Fruit fly (Drosophila melanogaster) whole organism, larva: ENCODE measurements around the gene CG15922.

Experiments used
- noc ChIP-seq: fragments of 200-800 bp; sonication (Bioruptor generic); optimal IDR thresholded peaks from 3 replicates; lab custom pipeline; 2019; ENCODE audit warnings: missing biosample characterization, mild to moderate bottlenecking, missing genetic modification characterization, moderate library complexity

The CG15922 gene

DNA sequence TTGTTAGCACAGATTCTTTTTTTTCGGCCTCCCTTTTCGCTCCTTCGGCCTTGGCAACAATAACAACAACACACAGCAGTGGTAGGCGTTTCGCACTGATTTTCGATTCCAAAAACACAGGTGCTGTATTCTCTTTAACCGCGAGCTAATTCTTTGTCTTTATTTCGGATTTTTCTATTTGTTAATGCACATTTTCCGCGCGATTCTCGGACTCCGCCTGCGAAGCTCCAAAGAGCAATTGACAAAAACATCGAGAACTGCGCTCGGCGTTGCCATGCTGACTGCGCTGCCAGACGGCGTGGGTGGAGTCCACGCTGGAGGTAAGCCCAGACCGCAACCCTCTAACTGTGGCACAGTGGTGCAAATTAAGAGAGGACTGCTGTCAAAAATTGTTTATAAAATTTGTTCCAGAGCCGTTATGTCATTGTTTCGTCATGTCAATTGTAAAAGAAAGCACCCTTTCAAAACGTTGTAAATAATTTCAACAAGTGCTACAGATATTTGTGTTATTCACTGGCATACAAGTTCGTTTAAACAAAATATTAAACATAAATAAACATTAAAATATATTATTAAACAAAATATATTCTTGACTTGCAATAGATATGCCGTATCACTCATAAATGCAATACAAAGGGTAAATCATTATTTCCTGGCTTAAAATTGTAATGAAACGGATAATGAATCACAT, 2.5 kb downstream of the CG15922 start, which contains the start of the genes DPCoAC and CG5180:
DPCoAC (minus strand) TSS at position 253 of the 691 bp plus-strand sequence.
CG5180 (plus strand) TSS at position 516 of the 691 bp plus-strand sequence.
- peak; percentile 36 for TF ChIP-seq noc (tag; lab: Kevin White, UChicago)

DNA sequence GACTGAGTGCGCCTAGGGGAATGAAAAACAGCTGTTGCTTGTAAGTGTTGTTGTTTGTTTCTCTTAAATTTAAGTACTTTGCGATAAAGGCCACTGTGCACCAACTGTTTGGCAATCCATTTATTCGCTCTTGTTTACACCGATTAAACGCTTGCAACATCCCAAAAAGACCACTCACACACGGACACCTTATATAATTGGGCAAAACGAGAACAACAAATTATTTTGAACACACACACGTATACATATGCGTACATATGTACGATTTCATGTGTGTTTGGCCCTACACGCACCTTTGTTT, 3.0 kb downstream of the CG15922 start:
- TF ChIP-seq noc (tag; lab: Kevin White, UChicago) = no peak

dm6 chr3R:20556281-20557113, 3.6 kb downstream of the CG15922 start:
- peak; percentile 87 for TF ChIP-seq noc (tag; lab: Kevin White, UChicago)

DNA sequence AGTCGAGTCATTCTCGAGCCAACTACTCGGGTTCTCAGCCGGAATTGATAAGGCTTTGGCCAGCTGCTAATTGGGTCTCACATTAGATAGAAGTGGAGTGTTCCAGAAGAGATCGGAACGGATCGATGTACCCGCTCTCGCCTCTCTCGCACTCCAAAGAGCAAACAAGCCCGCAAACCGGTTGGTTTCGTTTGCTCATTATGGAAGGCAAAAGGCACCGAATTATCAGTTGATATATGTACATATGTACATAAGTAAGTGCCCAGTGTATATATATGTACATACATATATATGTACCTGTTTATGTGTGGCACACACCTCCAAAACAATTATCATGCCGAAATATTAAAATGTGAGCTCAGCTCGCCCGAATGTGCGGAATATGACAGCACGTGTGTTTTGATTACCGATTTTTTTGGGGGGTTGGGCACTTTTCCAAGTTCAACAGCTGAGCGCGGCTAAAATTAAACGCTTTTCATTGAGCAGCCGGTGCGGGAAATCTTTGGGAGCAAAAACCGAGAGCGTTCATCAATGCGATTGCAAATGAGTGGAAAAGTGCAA, 4.3 kb downstream of the CG15922 start:
- no peak for TF ChIP-seq noc (tag; lab: Kevin White, UChicago)

DNA sequence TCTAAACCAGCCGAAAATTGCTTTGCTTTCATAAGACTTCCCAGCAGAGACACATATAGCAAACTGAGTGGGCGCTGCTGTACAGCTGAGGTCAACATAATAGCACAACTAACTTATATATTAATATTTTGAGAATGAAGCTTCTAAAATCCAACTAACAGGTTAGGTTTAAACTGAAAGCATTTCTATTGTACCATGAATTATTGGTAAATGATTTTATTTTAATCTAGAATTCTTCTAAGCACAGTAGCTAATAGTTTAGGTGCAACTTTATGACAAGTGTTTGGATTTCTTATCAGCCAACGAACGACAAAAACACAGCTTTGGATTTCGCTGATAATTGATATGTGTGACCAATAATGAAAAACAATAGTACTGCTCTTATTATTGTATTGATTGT, 5.1 kb downstream of the CG15922 start:
- peak; percentile 39 for TF ChIP-seq noc (tag; lab: Kevin White, UChicago)

DNA sequence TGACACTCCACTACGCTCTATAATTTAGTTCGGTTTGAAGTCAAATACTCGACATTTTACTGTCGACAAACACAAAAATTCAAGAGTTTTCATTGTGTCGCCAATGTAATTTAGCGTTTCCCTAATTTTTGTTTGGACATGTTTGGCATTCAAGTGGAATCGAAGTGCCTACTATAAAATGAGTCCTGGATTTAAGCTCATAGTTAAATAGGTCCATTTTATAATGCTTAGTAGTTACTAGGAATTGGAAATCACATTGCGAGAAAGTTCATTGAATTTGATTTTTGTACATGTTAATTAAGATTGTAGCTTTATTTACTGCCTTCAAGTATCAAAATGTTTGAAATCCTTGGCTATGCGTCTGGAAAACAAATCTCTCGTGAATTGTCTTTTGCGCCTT, 5.8 kb downstream of the CG15922 start, which contains the start of gene att-ORFB:
att-ORFB (minus strand) TSS at position 101 of the 400 bp plus-strand sequence.
- TF ChIP-seq noc (tag; lab: Kevin White, UChicago) = no peak

- TF ChIP-seq noc (tag; lab: Kevin White, UChicago) = no peak
Observed at dm6 chr3R:20552093-20552492, 8.0 kb downstream of the CG15922 start, which contains the start of gene Stat92E. Gene Stat92E, minus strand, starts transcription at chr3R:20552311.

DNA sequence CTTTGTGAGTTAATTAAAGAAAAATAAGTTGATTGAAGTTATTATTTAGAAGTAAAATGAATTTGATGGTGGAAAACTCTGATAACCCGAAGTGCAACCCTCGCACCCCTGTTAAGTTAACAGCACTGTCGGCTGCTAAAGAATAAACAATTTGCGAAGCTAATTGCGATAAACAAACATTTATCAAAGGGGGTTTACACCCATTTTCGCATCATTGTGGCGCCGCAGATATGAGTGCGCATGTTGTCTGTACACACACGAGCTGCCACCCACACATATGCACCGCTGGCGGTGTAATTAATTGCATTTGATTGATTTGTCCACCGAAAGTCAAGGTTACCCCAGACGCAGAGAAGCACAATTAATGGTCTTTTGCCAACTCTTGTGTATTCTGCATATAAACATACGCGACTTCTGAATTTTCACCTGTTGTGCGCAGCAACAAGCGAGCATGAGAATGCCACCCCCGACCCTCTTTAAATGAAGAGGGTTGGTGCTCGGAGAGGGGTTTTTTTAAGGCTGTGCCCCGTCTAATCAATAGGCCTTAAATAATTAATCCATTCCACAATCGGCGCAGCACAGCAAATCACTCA, 8.5 kb downstream of the CG15922 start:
- TF ChIP-seq noc (tag; lab: Kevin White, UChicago) = no peak

DNA sequence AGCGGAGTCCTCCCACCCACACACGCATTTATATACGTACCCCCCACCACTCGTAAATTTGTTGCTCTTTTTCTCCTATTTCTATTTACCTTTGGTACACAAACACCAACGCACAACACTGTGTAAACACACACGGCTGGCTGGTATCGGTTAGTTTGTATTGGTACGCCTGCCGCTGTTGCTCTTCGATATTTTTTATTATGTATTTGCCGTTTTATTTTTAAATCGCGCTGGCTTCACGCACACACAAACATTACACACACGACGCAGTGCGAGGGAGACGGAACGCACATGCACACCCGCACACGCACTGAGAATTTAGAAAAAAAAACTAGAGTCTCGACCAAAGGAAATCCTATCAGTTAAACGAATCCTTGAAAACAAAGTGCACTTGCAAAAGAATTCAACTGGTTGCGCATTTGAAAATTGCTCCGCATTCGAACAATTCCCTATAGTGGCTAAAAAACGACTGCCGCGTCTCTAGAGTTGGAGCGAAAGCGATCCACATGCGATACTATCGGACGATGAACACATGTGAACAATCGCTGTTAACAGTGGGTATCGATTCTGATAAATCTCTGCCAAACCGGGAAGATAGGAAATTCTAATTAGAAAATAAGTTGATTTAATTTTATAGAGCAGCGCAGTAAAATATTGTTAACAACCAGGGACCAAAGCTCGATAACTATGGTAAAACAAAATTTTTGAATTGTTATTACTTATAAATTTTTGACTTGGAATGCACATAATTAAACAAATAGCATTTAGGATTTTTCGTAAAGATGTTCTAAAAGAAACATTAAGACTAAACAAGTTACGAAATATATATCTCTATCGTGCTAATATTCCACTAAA, 9.2 kb downstream of the CG15922 start:
- TF ChIP-seq noc (tag; lab: Kevin White, UChicago) = peak; percentile 69

DNA sequence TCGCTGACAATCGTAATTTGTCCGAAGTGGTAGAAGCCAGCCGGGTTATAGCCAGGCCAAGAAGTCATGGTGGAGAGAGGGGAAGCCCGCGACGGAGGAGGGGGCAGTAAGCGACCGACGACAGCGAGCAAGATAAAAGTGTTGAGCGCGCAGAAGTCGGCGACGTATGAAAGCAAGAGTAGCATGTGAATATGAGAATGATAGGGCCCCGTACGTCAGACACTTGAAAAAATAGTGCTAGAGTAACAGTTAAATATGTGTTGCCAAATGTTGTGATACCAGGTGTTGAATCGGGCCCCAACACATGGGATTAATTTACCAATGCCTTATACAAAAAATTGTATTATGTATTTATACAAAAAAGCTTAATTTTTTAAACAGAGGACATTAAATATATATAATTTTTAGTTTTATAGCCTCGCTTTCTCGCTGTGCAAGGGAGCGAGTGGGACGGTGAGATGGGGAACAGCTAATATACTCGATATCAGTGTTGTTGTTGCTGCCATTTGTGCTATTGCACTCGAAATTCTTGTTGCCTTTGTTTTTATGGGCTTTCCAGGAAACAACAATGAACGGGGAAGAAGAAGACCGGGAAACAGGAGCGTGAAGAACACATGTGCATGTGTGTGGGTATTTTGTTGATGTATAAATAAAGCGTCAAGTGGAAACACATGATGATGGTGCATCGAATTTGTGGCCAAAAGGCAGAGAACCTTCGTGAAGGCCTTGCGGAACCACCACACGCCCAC, 10.1 kb downstream of the CG15922 start:
- TF ChIP-seq noc (tag; lab: Kevin White, UChicago) = peak; percentile 91

- TF ChIP-seq noc (tag; lab: Kevin White, UChicago) = no peak
Observed at dm6 chr3R:20549017-20549854, 10.8 kb downstream of the CG15922 start.

DNA sequence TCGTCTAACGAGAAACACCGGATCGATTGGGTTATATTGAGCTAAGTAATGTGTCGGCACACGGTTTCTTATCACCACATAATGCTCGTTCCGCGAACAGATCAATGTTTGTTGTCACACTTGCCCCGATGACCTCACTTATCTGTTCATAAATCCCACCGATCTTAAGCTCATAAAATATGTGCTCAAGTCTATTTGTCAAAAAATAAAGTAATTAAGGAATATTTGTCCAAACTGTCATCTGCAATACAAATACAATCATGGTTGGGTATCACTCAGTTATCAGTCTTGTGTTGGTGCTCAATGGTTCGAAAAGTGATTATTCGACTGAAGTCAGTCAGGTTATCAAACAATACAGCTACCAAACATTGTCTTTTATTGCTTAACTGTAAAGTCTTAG, 11.8 kb downstream of the CG15922 start:
- TF ChIP-seq noc (tag; lab: Kevin White, UChicago) = peak; percentile 93

dm6 chr3R:20547758-20548157, 12.3 kb downstream of the CG15922 start:
- no peak for TF ChIP-seq noc (tag; lab: Kevin White, UChicago)
